Fruit fly (Drosophila melanogaster) whole organism, embryonic: Measurements from ENCODE around the gene Non3.

Experiments
- Bgb ChIP-seq: fragments of 200-800 bp; sonication (Bioruptor generic); IDR thresholded peaks from 2 replicates; pipeline ENCODE4 v1.3.6; 2022; ENCODE audit warnings: missing biosample characterization, missing genetic modification characterization; ENCODE audit not compliant: partially characterized antibody
- CG10274 ChIP-seq: fragments of 200-800 bp; sonication (Bioruptor generic); optimal IDR thresholded peaks from 3 replicates; lab custom pipeline; 2017; ENCODE audit warnings: missing biosample characterization, mild to moderate bottlenecking, missing genetic modification characterization
- CG10565 ChIP-seq: fragments of 200-800 bp; sonication (Bioruptor generic); optimal IDR thresholded peaks from 3 replicates; lab custom pipeline; 2016; ENCODE audit warnings: missing biosample characterization, mild to moderate bottlenecking, missing genetic modification characterization
- CG11723 ChIP-seq: fragments of 200-800 bp; sonication (Bioruptor generic); optimal IDR thresholded peaks from 2 replicates; lab custom pipeline; 2017; ENCODE audit warnings: missing biosample characterization, mild to moderate bottlenecking, missing genetic modification characterization
- CG12104 ChIP-seq: fragments of 200-800 bp; sonication (Bioruptor generic); optimal IDR thresholded peaks from 3 replicates; lab custom pipeline; 2016; ENCODE audit warnings: missing biosample characterization, missing genetic modification characterization
- CG13624 ChIP-seq: fragments of 200-800 bp; sonication (Bioruptor generic); optimal IDR thresholded peaks from 2 replicates; lab custom pipeline; 2016; ENCODE audit warnings: missing biosample characterization, missing genetic modification characterization
- CG14965 ChIP-seq: fragments of 200-800 bp; sonication (Bioruptor generic); optimal IDR thresholded peaks from 2 replicates; lab custom pipeline; 2016; ENCODE audit warnings: missing biosample characterization, missing genetic modification characterization, borderline replicate concordance
- CG15269 ChIP-seq: fragments of 200-800 bp; sonication (Bioruptor generic); optimal IDR thresholded peaks from 2 replicates; lab custom pipeline; 2018; ENCODE audit warnings: missing biosample characterization, mild to moderate bottlenecking, missing genetic modification characterization, moderate library complexity
- CG15601 ChIP-seq: fragments of 200-800 bp; sonication (Bioruptor generic); optimal IDR thresholded peaks from 3 replicates; lab custom pipeline; 2019; ENCODE audit warnings: missing biosample characterization, mild to moderate bottlenecking, missing genetic modification characterization, moderate library complexity
- CG18011 ChIP-seq: fragments of 200-800 bp; sonication (Bioruptor generic); optimal IDR thresholded peaks from 2 replicates; lab custom pipeline; 2017; ENCODE audit warnings: missing biosample characterization, missing genetic modification characterization, mild to moderate bottlenecking, moderate library complexity, missing genotype
- CG18262 ChIP-seq: fragments of 200-800 bp; optimal IDR thresholded peaks from 3 replicates; lab custom pipeline; 2019; ENCODE audit warnings: missing biosample characterization, mild to moderate bottlenecking, missing genetic modification characterization, moderate library complexity
- CG1832 ChIP-seq: fragments of 200-800 bp; sonication (Bioruptor generic); optimal IDR thresholded peaks from 2 replicates; lab custom pipeline; 2017; ENCODE audit warnings: missing biosample characterization, mild to moderate bottlenecking, missing genetic modification characterization, inconsistent platforms
- CG2875 ChIP-seq: fragments of 200-800 bp; sonication (Bioruptor generic); optimal IDR thresholded peaks from 2 replicates; lab custom pipeline; 2017; ENCODE audit warnings: missing biosample characterization, mild to moderate bottlenecking, missing genetic modification characterization, missing genetic modification reagents
- CG32532 ChIP-seq: fragments of 200-800 bp; sonication (Bioruptor generic); IDR thresholded peaks from 2 replicates; pipeline ENCODE4 v1.3.6; 2022; ENCODE audit warnings: missing biosample characterization, missing genetic modification characterization
- CG7839 ChIP-seq: fragments of 200-800 bp; sonication (Bioruptor generic); optimal IDR thresholded peaks from 3 replicates; lab custom pipeline; 2018; ENCODE audit warnings: missing biosample characterization, mild to moderate bottlenecking, missing genetic modification characterization, moderate library complexity
- CG9727 ChIP-seq: fragments of 200-800 bp; sonication (Bioruptor generic); optimal IDR thresholded peaks from 3 replicates; lab custom pipeline; 2017; ENCODE audit warnings: missing biosample characterization, mild to moderate bottlenecking, missing genetic modification characterization
- D19A ChIP-seq: fragments of 200-800 bp; optimal IDR thresholded peaks from 3 replicates; lab custom pipeline; 2019; ENCODE audit warnings: missing biosample characterization, mild to moderate bottlenecking, missing genetic modification characterization, moderate library complexity
- Dp ChIP-seq: fragments of 200-800 bp; sonication (Bioruptor generic); optimal IDR thresholded peaks from 2 replicates; lab custom pipeline; 2018; ENCODE audit warnings: missing biosample characterization, mild to moderate bottlenecking, missing genetic modification characterization, moderate library complexity
- Fer1 ChIP-seq: fragments of 200-800 bp; sonication (Bioruptor generic); optimal IDR thresholded peaks from 2 replicates; lab custom pipeline; 2017; ENCODE audit warnings: missing biosample characterization, mild to moderate bottlenecking, missing genetic modification characterization
- Fer3 ChIP-seq: fragments of 200-800 bp; sonication (Bioruptor generic); optimal IDR thresholded peaks from 2 replicates; lab custom pipeline; 2018; ENCODE audit warnings: missing biosample characterization, mild to moderate bottlenecking, missing genetic modification characterization, moderate library complexity
- H15 ChIP-seq: fragments of 200-800 bp; sonication (Bioruptor generic); IDR thresholded peaks from 3 replicates; pipeline ENCODE4 v1.3.6; 2022; ENCODE audit warnings: missing biosample characterization, missing genetic modification characterization
- HHEX ChIP-seq: fragments of 200-800 bp; sonication (Bioruptor generic); optimal IDR thresholded peaks from 3 replicates; lab custom pipeline; 2017; ENCODE audit warnings: missing biosample characterization, mild to moderate bottlenecking, missing genetic modification characterization, missing genetic modification reagents
- HLH3B ChIP-seq: fragments of 200-800 bp; sonication (Bioruptor generic); IDR thresholded peaks from 2 replicates; pipeline ENCODE4 v1.3.6; 2022; ENCODE audit warnings: missing biosample characterization, missing genetic modification characterization
- MESR4 ChIP-seq: fragments of 200-800 bp; sonication (Bioruptor generic); optimal IDR thresholded peaks from 2 replicates; lab custom pipeline; 2018; ENCODE audit warnings: missing biosample characterization, mild to moderate bottlenecking, missing genetic modification characterization, moderate library complexity
- Nf-YA ChIP-seq: fragments of 200-800 bp; sonication (Bioruptor generic); IDR thresholded peaks from 2 replicates; pipeline ENCODE4 v1.3.6; 2022; ENCODE audit warnings: missing biosample characterization, missing genetic modification characterization
- Ptx1 ChIP-seq: fragments of 200-800 bp; sonication (Bioruptor generic); IDR thresholded peaks from 2 replicates; pipeline ENCODE4 v1.3.6; 2022; ENCODE audit warnings: missing biosample characterization, missing genetic modification characterization
- Scr ChIP-seq: fragments of 200-800 bp; sonication (Bioruptor generic); IDR thresholded peaks from 2 replicates; pipeline ENCODE4 v1.3.6; 2022; ENCODE audit warnings: missing biosample characterization, missing genetic modification characterization; ENCODE audit not compliant: partially characterized antibody
- Sin3A ChIP-seq: fragments of >200 bp; optimal IDR thresholded peaks from 2 replicates; lab custom pipeline; 2018
- Sry-β ChIP-seq: fragments of 200-800 bp; sonication (Bioruptor generic); optimal IDR thresholded peaks from 2 replicates; lab custom pipeline; 2018; ENCODE audit warnings: missing biosample characterization, mild to moderate bottlenecking, missing genetic modification characterization, moderate library complexity
- Sry-δ ChIP-seq: fragments of 200-800 bp; sonication (Bioruptor generic); optimal IDR thresholded peaks from 2 replicates; lab custom pipeline; 2016; ENCODE audit warnings: missing biosample characterization, missing genetic modification characterization
- TFAM ChIP-seq: fragments of 200-800 bp; sonication (Bioruptor generic); optimal IDR thresholded peaks from 2 replicates; lab custom pipeline; 2017; ENCODE audit warnings: missing biosample characterization, missing genetic modification characterization, inconsistent platforms
- Trl ChIP-seq, 3 experiments: fragments of >200 bp in 2 of 3; fragments of 200-800 bp in 1 of 3; sonication (Bioruptor generic) in 1 of 3; optimal IDR thresholded peaks; 2 replicates in 1 of 3; 3 replicates in 2 of 3; lab custom pipeline; 2016 to 2017; ENCODE audit warnings: missing biosample characterization in 1 of 3, missing genetic modification characterization in 1 of 3
- YL-1 ChIP-seq: fragments of 200-800 bp; sonication (Bioruptor generic); optimal IDR thresholded peaks from 3 replicates; lab custom pipeline; 2017; ENCODE audit warnings: missing biosample characterization, mild to moderate bottlenecking, missing genetic modification characterization
- ara ChIP-seq: fragments of 200-800 bp; sonication (Bioruptor generic); IDR thresholded peaks from 2 replicates; pipeline ENCODE4 v1.3.6; 2022; ENCODE audit warnings: missing biosample characterization, missing genetic modification characterization
- bab2 ChIP-seq: fragments of 200-800 bp; sonication (Bioruptor generic); optimal IDR thresholded peaks from 2 replicates; lab custom pipeline; 2016; ENCODE audit warnings: missing biosample characterization, missing genetic modification characterization
- bcd ChIP-seq: fragments of 200-800 bp; sonication (Bioruptor generic); optimal IDR thresholded peaks from 2 replicates; lab custom pipeline; 2017; ENCODE audit warnings: missing biosample characterization, mild to moderate bottlenecking, missing genetic modification characterization
- chif ChIP-seq, 2 experiments: fragments of 200-800 bp; sonication (Bioruptor generic); optimal IDR thresholded peaks; 3 replicates each; lab custom pipeline; 2016; ENCODE audit warnings: missing biosample characterization in 2 of 2, missing genetic modification characterization in 2 of 2
- crp ChIP-seq, 2 experiments: fragments of 200-800 bp; sonication (Bioruptor generic); optimal IDR thresholded peaks; 2 replicates in 1 of 2; 3 replicates in 1 of 2; lab custom pipeline; 2017; ENCODE audit warnings: missing biosample characterization in 2 of 2, missing genetic modification characterization in 2 of 2, mild to moderate bottlenecking in 1 of 2, moderate library complexity in 1 of 2
- eve ChIP-seq, 2 experiments: fragments of >200 bp; optimal IDR thresholded peaks; 2 replicates each; lab custom pipeline; 2017; ENCODE audit warnings: missing biosample characterization in 2 of 2, missing genetic modification characterization in 2 of 2
- inv ChIP-seq: fragments of 200-800 bp; sonication (Bioruptor generic); IDR thresholded peaks from 2 replicates; pipeline ENCODE4 v1.3.6; 2022; ENCODE audit warnings: missing biosample characterization, missing genetic modification characterization; ENCODE audit not compliant: partially characterized antibody
- kay ChIP-seq: fragments of 200-800 bp; sonication (Bioruptor generic); optimal IDR thresholded peaks from 2 replicates; lab custom pipeline; 2016; ENCODE audit warnings: missing biosample characterization, missing genetic modification characterization
- lbe ChIP-seq: fragments of 200-800 bp; sonication (Bioruptor generic); optimal IDR thresholded peaks from 2 replicates; lab custom pipeline; 2016; ENCODE audit warnings: missing biosample characterization, mild to moderate bottlenecking, missing genetic modification characterization
- nerfin-2 ChIP-seq: fragments of 200-800 bp; sonication (Bioruptor generic); IDR thresholded peaks from 2 replicates; pipeline ENCODE4 v1.3.6; 2022; ENCODE audit warnings: missing biosample characterization, missing genetic modification characterization; ENCODE audit not compliant: partially characterized antibody
- odd ChIP-seq: fragments of 200-800 bp; sonication (Bioruptor generic); optimal IDR thresholded peaks from 2 replicates; lab custom pipeline; 2017; ENCODE audit warnings: missing biosample characterization, mild to moderate bottlenecking, missing genetic modification characterization
- pum ChIP-seq: fragments of 200-800 bp; sonication (Bioruptor generic); optimal IDR thresholded peaks from 2 replicates; lab custom pipeline; 2016; ENCODE audit warnings: missing biosample characterization, missing genetic modification characterization
- pzg ChIP-seq: fragments of 200-800 bp; sonication (Bioruptor generic); optimal IDR thresholded peaks from 3 replicates; lab custom pipeline; 2018; ENCODE audit warnings: missing biosample characterization, mild to moderate bottlenecking, missing genetic modification characterization, moderate library complexity
- repo ChIP-seq: fragments of 200-800 bp; sonication (Bioruptor generic); optimal IDR thresholded peaks from 2 replicates; lab custom pipeline; 2016; ENCODE audit warnings: missing biosample characterization, missing genetic modification characterization
- slou ChIP-seq: fragments of 200-800 bp; sonication (Bioruptor generic); optimal IDR thresholded peaks from 3 replicates; lab custom pipeline; 2016; ENCODE audit warnings: missing biosample characterization, missing genetic modification characterization
- unc-4 ChIP-seq: fragments of 200-800 bp; sonication (Bioruptor generic); IDR thresholded peaks from 2 replicates; pipeline ENCODE4 v1.3.6; 2022; ENCODE audit warnings: missing biosample characterization, missing genetic modification characterization; ENCODE audit not compliant: partially characterized antibody
- zf30C ChIP-seq: fragments of 200-800 bp; sonication (Bioruptor generic); optimal IDR thresholded peaks from 3 replicates; lab custom pipeline; 2018; ENCODE audit warnings: missing biosample characterization, mild to moderate bottlenecking, missing genetic modification characterization

The Non3 gene

DNA sequence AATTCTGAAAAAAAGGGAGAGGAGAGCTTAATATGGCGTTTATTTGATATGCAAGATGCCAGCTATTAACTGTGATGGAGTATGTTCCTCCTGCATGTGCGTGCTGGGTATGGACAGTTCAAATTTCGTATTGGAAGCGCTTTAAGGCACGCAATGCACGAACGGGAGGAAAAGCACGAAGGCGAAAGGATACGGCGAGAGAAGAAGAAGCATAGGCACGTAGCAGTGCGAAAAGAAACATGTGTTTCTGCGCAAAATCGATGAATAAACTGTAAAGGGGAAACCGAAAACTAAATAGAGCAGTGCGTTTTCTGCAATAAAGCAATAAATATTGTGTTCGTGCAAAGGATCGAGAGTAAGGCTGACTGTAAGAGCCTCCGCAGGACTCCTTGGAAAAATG lies 7.6 kb upstream of the Non3 start, which contains the start of gene CG14314 (continued):
- TF ChIP-seq crp (GFP tag; optimal IDR thresholded peaks at IDR 0.05; lab: Kevin White, UChicago) (no peak), Bgb (GFP tag; lab: Robert Waterston, UW) (peak; percentile 56; the same call in 1 of the 2 replicates), CG7839 (tag; lab: Kevin White, UChicago) (no peak), Nf-YA (no peak), MESR4 (peak; percentile 10), Sry-δ (GFP tag; lab: Kevin White, UChicago) (no peak), HHEX (GFP tag; lab: Kevin White, UChicago) (no peak), chif (GFP tag; optimal IDR thresholded peaks at IDR 0.05; lab: Kevin White, UChicago) (no peak), H15 (no peak), Fer3 (no peak), bab2 (GFP tag; lab: Kevin White, UChicago) (no peak), CG2875 (GFP tag; lab: Kevin White, UChicago) (no peak), CG12104 (GFP tag; lab: Kevin White, UChicago) (no peak), Fer1 (GFP tag; lab: Kevin White, UChicago) (no peak), CG13624 (GFP tag; lab: Kevin White, UChicago) (no peak), odd (GFP tag; lab: Kevin White, UChicago) (no peak), Sin3A (lab: Kevin White, UChicago) (no peak), nerfin-2 (GFP tag; lab: Robert Waterston, UW) (0 out of 2 replicates have a peak, but pooled peaks have one; percentile 34), bcd (GFP tag; lab: Kevin White, UChicago) (no peak), pzg (peak; percentile 1), YL-1 (GFP tag; lab: Kevin White, UChicago) (no peak), ara (GFP tag; lab: Robert Waterston, UW) (0 out of 2 replicates have a peak, but pooled peaks have one; percentile 12), CG18011 (no peak), pum (GFP tag; lab: Kevin White, UChicago) (no peak), lbe (GFP tag; lab: Kevin White, UChicago) (no peak), CG14965 (GFP tag; lab: Kevin White, UChicago) (no peak), CG9727 (GFP tag; lab: Kevin White, UChicago) (no peak), Dp (GFP tag; lab: Kevin White, UChicago) (peak; percentile 36), CG1832 (GFP tag; lab: Kevin White, UChicago) (no peak), repo (no peak), kay (GFP tag; lab: Kevin White, UChicago) (no peak), eve (GFP tag; optimal IDR thresholded peaks at IDR 0.05; lab: Kevin White, UChicago) (no peak), zf30C (GFP tag; lab: Kevin White, UChicago) (no peak), CG18262 (tag; lab: Kevin White, UChicago) (no peak), slou (no peak), CG10274 (GFP tag; lab: Kevin White, UChicago) (no peak), Scr (GFP tag; lab: Robert Waterston, UW) (no peak), Trl (optimal IDR thresholded peaks at IDR 0.05; lab: Kevin White, UChicago) (no peak), Trl (GFP tag; optimal IDR thresholded peaks at IDR 0.05; lab: Kevin White, UChicago) (no peak), CG10565 (GFP tag; lab: Kevin White, UChicago) (no peak), D19A (tag; lab: Kevin White, UChicago) (no peak), CG15269 (tag; lab: Kevin White, UChicago) (no peak), CG15601 (tag; lab: Kevin White, UChicago) (no peak), Sry-β (GFP tag; lab: Kevin White, UChicago) (no peak), HLH3B (no peak), inv (peak; percentile 39; the same call in 1 of the 2 replicates), CG11723 (GFP tag; lab: Kevin White, UChicago) (no peak), TFAM (no peak), Ptx1 (GFP tag; lab: Robert Waterston, UW) (no peak), CG32532 (GFP tag; lab: Robert Waterston, UW) (no peak), unc-4 (GFP tag; lab: Robert Waterston, UW) (peak; percentile 16; the same call in 1 of the 2 replicates)
